Fruit fly (Drosophila melanogaster): ENCODE results near the gene Crg-1.

- TF ChIP-seq insv (optimal IDR thresholded peaks at IDR 0.05) (no peak), Myc (optimal IDR thresholded peaks at IDR 0.05) (no peak), psq (optimal IDR thresholded peaks at IDR 0.05) (no peak)
Measured at dm6 chrX:3835764-3836342, 42.8 kb downstream of the Crg-1 start.

Data from Kc167 (cell line).